Worm (Caenorhabditis elegans) whole organism, dauer: ENCODE measurements around the gene F38B7.2.

ENCODE experiments used
- unc-62 ChIP-seq: sonication (generic microtip); optimal IDR thresholded peaks from 2 replicates; lab custom pipeline; 2017; ENCODE audit warnings: missing biosample characterization, missing genetic modification reagents, missing genetic modification characterization

F38B7.2 gene

DNA sequence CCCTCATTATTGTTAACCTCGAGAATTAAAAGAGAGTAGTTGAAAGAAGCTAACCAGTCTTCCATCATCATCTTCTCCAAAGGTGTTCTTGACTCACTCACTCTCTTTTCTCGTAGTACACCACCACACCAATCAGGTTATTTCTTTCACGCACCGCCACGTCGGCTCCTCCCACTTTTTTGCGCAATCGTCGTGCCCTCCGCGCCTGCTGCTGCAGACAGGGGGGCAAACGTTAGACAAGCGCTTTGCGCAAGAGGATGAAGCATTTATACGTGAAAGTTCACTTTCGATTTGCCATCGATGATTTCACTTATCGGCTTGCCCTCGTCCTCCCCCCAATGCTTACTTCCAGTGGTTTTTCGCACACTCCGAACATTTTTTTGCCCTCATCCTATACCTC, 18.4 kb upstream of the F38B7.2 start:
- no peak for TF ChIP-seq unc-62 (GFP tag; lab: Kevin White, UChicago)

DNA sequence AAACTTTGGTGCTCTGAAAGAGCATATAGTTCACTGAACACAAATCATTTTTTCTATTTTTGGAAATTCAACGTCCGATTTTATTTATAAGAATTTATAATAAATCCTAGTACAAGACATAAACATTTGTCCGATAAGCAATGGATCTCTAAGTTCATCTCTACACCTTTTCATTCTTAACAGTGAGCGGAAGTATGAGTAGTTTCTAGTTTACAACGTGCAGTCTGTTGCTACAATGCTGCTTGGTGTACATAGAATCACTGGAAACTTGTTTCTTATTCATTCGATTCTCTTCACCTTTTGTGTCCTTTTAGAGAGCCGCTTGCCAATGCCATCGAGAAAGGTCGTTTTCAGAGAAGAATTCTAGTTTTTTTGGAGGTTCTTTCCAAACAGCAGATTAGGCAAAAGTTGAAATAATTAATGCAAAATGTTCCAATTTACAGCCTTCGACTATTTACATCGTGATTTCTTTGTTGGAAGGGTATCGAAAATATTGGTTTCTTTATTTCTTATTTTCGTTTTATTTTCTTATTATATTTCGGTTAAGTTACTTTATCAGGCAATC, 16.8 kb upstream of the F38B7.2 start:
- TF ChIP-seq unc-62 (GFP tag; lab: Kevin White, UChicago) = no peak

DNA sequence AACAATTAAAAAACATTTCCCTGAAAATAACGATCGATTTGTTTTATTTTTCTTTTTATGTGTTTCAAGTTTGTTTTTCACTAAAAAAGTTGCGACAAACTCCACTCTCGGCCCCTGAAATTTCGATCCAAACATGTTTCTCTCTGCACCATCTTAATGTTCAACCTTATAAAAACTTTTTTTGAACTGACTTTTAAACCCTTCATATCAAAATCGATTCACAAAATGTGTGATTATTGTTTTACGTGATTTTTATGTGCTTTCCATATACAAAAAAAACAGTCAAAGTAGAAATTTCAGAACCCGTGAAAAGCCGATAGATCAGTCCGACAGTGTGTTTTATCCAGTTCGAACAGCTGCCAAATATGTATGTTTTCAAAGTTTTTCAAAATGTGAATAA, 16.2 kb upstream of the F38B7.2 start, which contains the start of gene ccch-1:
ccch-1 (plus strand) TSS at position 301 of the 400 bp plus-strand sequence.
- no peak for TF ChIP-seq unc-62 (GFP tag; lab: Kevin White, UChicago)

DNA sequence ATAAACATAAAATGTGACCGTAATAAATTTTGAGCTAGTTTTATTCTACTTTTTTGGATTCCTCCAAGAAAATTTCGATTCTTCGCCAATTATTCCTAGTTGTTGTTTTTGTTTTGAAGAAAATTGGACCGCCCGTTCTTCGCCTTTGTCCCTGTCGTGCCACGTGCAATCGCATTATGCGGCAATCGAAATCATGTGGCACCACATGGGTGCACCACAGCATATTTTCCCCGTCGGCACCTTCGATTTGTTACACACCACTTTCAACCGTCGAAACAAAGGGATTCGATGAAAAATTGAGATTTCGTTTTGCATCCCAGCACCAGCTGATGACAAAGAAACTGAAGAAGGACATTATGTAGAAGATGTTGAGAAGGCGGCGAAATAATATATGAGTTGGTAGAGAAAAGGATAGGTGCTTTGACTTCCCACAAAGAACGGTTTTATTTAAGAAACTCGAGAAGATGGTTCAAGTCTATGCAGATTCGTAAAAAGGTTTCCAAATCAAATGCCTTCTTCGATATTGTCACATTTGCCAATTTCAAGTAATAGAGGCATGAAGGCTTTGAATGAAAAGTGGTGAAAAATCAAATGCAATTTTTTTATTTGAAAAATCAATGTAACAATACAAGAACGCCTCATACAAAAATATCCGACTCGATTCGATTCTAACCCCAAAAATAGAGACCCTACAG, 15.0 kb upstream of the F38B7.2 start:
- TF ChIP-seq unc-62 (GFP tag; lab: Kevin White, UChicago) = no peak

DNA sequence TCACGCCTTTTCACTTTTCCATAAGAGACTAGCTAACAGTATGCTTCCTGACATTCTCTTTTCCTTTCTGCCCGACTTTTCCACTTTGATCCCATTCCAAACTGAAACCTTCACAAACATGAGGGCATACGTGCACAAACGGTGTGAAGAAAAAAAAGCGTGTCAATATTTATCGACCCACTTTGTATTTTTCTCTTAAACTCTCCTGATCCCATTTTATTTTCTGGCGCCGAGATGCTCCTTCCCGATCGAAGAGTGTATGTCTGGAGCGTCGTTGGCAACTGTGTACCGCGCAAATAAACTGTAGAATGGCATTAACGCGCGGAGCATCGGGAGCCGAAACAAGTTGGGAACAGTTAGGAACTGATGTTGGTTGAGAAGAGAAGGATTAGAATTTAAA, 14.2 kb upstream of the F38B7.2 start:
- no peak for TF ChIP-seq unc-62 (GFP tag; lab: Kevin White, UChicago)

DNA sequence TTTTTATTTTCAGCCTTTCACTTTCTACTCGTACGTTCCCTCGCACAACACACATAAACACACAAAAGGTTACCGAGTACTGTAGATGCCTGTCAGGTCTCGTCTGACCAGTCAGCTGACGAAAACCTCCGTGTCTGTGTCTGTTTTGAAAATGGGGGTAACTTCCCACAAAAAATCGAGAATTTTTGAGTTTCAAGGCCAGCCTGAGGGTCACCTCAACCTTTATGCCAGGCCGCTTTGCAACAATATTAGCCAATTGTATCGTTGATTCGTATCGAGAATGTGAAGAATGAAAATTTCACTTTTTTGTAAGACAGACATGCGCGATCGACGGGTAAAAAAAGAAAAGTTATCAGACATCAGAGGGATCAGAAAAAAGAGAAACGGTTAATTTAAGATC, 12.7 kb upstream of the F38B7.2 start:
- TF ChIP-seq unc-62 (GFP tag; lab: Kevin White, UChicago) = no peak

DNA sequence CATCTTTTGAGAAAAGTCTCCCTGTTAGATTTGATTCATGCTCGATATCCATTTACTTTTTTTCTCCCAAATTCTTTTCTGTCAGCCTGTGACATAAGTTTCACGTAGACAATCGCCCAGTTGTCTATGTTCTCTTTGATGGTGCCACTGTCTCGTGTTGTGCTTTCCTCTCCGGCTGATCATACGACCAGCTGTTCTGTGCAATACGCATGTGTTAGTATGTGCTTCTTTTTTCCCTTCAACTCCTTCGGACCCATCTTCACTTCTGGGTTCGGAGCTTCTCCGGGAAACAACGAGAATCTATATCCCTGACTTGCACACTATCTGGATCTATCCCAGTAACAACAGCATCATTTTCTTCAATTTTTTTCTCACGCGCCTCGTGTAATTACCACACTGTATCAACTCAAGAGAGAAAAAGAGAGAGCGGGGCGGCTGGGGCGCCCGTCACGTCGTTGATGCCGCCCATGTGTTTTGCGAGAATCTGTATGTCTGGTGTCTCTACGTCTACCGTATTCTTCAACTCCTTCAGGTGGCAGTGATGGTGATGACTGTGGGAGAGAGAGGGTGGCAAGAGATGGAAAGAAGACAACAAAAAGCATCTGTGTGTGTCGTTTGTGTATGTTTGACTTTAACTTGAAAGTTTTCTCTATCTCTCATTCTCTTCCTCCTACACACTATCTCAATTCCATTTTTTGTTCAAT, 11.8 kb upstream of the F38B7.2 start:
- no peak for TF ChIP-seq unc-62 (GFP tag; lab: Kevin White, UChicago)

DNA sequence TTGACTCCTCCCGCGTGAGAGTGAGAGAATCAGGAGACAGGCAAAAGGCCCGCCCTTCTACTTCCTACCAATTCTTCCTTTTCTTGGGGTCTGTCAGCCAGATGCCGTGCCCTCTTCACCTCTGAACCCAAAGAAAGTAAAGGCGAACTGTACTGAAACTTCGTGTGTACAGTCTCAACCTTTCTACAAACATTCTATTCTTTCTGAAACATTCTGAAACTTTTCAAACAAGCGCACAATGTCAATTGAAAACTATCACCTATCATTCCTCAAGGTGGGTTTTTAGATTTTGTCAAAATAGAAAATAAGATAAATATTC, 11.3 kb upstream of the F38B7.2 start:
- no peak for TF ChIP-seq unc-62 (GFP tag; lab: Kevin White, UChicago)

DNA sequence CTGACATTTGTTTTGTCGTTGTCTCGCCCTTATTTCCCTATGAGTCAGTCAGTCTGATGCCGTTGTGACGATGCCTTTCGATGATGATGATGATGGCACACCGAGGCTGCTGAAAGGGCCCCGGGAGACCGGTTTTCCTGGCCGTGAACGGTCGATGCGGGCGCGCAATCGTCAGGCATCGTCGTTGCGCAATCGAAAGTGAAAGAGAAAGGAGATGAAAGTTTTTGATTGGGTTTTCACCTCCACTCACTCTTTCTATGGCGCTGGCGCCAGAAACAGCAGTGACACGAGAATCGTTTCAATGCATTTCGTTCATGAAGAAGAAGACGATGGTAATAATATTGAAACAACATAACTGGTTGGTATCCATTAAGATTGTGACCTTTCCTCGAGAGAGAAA, 10.8 kb upstream of the F38B7.2 start:
- TF ChIP-seq unc-62 (GFP tag; lab: Kevin White, UChicago) = no peak

DNA sequence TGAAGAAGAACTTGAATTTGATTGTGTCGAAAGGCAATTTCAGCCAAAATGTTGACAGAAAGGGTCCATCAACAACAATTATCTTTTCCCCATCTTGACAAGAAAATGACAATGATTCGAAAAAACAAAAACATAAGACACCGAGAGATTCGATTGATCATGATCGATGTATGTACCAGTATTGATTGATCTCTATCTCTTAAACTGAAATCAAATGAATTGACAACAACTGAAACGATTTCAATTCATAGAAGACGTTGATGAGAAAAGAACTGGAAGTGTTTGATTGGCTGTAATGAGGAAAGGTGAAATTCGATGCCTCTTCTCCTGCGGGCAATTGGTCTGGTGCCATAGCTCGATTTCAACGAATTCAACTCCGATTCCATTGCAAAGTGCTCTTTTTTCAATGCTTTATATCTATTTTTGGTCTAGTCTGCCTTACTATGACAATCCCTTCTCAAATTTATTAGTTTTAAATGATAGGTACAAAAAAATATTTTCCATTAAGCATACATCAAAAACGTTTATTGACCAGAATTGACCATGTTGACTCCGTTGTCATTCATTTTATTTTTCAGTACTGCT, 10.3 kb upstream of the F38B7.2 start:
- no peak for TF ChIP-seq unc-62 (GFP tag; lab: Kevin White, UChicago)

DNA sequence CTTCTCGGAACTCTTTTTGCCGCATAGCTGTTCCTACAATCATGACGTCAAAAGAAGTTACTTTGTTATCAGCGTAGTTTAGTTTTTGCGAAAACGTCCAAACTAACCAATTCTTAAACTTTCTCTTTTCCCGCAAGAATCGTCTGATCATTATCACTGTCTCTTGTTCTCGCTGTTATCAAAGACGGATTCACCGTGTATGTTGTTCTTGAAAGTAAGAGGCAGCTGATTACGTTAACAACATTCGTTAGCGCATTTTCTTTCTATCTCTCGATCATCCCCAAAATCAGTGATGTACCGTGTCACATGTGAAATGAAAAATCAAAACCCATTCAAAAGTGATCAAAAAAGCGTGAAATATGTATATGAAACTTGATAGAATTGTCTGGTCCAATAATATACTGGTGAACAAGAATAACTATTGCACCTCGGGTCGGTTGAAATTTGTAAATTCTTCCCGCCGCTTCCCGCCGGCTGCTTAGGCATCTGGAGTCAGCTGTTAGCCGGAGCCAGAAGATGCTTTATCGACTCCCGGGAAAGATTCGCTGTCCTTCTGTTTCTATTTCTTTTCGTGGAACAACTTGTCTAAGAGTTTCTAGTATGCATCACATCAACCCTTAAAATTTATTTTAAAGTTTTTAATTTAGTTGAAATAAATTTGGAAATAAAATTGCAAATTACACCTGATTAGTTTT, 9.1 kb upstream of the F38B7.2 start:
- no peak for TF ChIP-seq unc-62 (GFP tag; lab: Kevin White, UChicago)

DNA sequence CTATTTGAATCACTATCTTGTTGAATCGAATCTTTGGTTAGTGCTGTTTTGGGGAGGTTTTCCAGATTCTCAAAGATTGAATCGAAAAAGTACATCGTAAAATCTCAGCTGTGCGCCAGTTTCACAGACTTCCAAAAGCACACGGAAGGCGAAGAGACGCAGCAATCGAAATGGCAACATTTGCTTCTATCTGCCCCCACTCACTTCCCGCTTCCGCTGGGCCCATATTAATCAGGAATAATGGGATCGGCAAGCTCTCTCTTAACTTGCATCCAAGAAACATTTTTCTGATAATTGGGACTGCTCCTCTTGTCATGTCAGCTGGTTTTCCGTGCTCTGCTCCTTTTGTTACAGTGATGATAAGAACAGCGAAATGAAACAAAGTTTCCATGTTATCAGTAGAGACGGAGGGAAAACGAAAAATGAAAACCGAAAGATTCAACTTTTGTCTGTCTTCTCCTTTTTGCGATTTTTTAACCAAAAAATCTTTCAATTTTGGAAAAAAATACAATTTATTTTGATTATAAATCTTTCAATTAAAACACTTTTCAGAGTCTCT, 8.2 kb upstream of the F38B7.2 start:
- TF ChIP-seq unc-62 (GFP tag; lab: Kevin White, UChicago) = no peak

DNA sequence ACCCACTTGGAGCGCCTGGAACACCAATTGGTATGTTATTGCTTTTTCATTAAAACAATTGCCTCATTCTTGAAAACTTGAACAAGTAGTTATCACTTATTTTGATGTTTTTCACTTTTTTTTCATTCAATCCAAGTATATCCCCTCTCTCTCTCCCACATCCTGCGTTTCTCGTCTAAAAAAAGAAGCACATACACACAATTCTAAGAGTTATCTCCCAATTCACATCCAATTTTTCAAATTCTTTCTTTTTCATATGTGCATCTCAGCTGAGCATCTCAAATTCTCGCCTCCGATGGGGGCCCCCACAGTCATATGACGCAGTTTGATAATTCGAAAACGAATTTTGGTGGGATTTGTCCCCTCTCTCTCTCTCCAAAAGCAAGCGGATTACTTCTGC, 7.1 kb upstream of the F38B7.2 start:
- TF ChIP-seq unc-62 (GFP tag; lab: Kevin White, UChicago) = no peak

DNA sequence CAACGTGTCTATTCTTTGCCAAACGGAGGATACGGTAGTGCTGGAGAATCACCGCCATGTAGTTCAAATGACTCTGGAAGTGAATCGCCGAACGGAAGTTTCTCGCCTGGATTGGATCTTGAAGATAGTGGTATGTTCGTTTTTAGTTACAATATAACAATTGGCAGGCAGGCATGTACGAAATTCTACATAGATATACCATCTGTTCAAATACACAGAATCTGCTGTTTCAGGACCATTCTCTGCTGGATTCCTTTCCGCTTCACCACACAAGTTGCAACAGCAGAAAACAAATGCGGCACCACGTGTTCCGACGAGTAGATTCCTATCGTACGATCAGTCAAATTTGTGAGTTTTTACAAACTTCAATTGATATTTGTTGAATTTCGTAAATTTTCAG, 4.3 kb upstream of the F38B7.2 start:
- TF ChIP-seq unc-62 (GFP tag; lab: Kevin White, UChicago) = no peak

DNA sequence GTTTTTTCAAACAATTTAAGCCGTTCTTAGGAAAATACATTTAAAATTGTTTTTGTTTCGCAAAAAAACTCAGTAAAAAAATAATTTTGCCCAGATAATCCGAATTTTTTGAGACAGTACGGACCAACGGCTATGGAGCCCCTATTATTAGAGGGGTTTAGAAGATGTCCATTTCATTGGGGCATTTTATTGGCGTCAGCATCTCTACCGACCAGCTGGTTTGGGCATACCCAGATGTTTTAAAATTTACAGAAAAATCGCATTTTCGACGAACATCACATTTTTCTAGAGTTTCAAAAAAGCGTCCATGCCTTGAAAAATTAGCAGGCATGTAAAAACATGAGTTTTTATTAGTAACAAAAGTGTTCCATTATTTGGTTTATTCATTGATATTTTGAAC, 2.5 kb upstream of the F38B7.2 start:
- TF ChIP-seq unc-62 (GFP tag; lab: Kevin White, UChicago) = no peak

DNA sequence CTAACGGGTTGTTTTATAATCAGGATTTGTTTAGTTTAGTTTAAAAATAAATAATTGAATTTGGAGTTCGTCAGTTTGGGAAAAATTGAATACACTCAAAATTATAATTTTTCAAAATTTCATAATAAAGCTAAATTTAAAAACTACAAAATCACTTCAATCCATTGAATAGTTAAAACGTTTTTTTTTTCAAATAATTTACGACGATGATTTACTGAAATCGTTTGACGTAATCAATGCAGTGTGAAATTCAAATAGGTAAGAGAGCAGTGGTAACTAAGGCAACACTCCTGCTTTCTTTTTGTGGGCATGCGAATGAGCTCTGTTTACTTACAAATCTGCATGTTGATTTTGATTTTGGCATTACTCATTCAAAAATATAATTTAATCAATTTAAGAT, 1.5 kb downstream of the F38B7.2 start, which contains the start of gene F38B7.10:
F38B7.10 (plus strand) TSS at position 301 of the 400 bp plus-strand sequence.
- TF ChIP-seq unc-62 (GFP tag; lab: Kevin White, UChicago) = no peak
